Fruit fly (Drosophila melanogaster) whole organism, embryonic: Measurements from ENCODE around the gene Fie.

Experiments
- Abd-B ChIP-seq: fragments of 200-800 bp; sonication (Bioruptor generic); optimal IDR thresholded peaks from 2 replicates; lab custom pipeline; 2018; ENCODE audit warnings: missing biosample characterization, mild to moderate bottlenecking, missing genetic modification characterization, moderate library complexity
- Atf3 ChIP-seq: fragments of 200-800 bp; sonication (Bioruptor generic); optimal IDR thresholded peaks from 3 replicates; lab custom pipeline; 2016; ENCODE audit warnings: missing biosample characterization, missing genetic modification characterization
- Bdp1 ChIP-seq: fragments of 200-800 bp; sonication (Bioruptor generic); optimal IDR thresholded peaks from 3 replicates; lab custom pipeline; 2016; ENCODE audit warnings: missing biosample characterization, missing genetic modification characterization
- C15 ChIP-seq: fragments of 200-800 bp; sonication (Bioruptor generic); IDR thresholded peaks from 3 replicates; pipeline ENCODE4 v1.3.6; 2022; ENCODE audit warnings: missing biosample characterization, missing genetic modification characterization
- CG1024 ChIP-seq: fragments of 200-800 bp; sonication (Bioruptor generic); IDR thresholded peaks from 2 replicates; pipeline ENCODE4 v1.3.6; 2022; ENCODE audit warnings: missing biosample characterization, missing genetic modification characterization
- CG11085 ChIP-seq: fragments of 200-800 bp; sonication (Bioruptor generic); IDR thresholded peaks from 2 replicates; pipeline ENCODE4 v1.3.6; 2022; ENCODE audit warnings: missing biosample characterization, missing genetic modification characterization
- CG11093 ChIP-seq: fragments of 200-800 bp; sonication (Bioruptor generic); IDR thresholded peaks from 3 replicates; pipeline ENCODE4 v1.3.6; 2022; ENCODE audit warnings: missing biosample characterization, missing genetic modification characterization
- CG11723 ChIP-seq: fragments of 200-800 bp; sonication (Bioruptor generic); optimal IDR thresholded peaks from 2 replicates; lab custom pipeline; 2017; ENCODE audit warnings: missing biosample characterization, mild to moderate bottlenecking, missing genetic modification characterization
- CG12104 ChIP-seq: fragments of 200-800 bp; sonication (Bioruptor generic); optimal IDR thresholded peaks from 3 replicates; lab custom pipeline; 2016; ENCODE audit warnings: missing biosample characterization, missing genetic modification characterization
- CG15601 ChIP-seq: fragments of 200-800 bp; sonication (Bioruptor generic); optimal IDR thresholded peaks from 3 replicates; lab custom pipeline; 2019; ENCODE audit warnings: missing biosample characterization, mild to moderate bottlenecking, missing genetic modification characterization, moderate library complexity
- CG15696 ChIP-seq: fragments of 200-800 bp; sonication (Bioruptor generic); optimal IDR thresholded peaks from 2 replicates; lab custom pipeline; 2019; ENCODE audit warnings: missing biosample characterization, mild to moderate bottlenecking, missing genetic modification characterization, moderate library complexity
- CG16813 ChIP-seq: fragments of 200-800 bp; sonication (Bioruptor generic); IDR thresholded peaks from 3 replicates; pipeline ENCODE4 v1.3.6; 2022; ENCODE audit warnings: missing biosample characterization, missing genetic modification characterization; ENCODE audit not compliant: partially characterized antibody
- CG16863 ChIP-seq: fragments of 200-800 bp; sonication (Bioruptor generic); optimal IDR thresholded peaks from 3 replicates; lab custom pipeline; 2016; ENCODE audit warnings: missing biosample characterization, missing genetic modification characterization
- CG17359 ChIP-seq: fragments of 200-800 bp; sonication (Bioruptor generic); optimal IDR thresholded peaks from 3 replicates; lab custom pipeline; 2018; ENCODE audit warnings: missing biosample characterization, mild to moderate bottlenecking, missing genetic modification characterization, moderate library complexity
- CG1792 ChIP-seq: fragments of 200-800 bp; sonication (Bioruptor generic); optimal IDR thresholded peaks from 2 replicates; lab custom pipeline; 2016; ENCODE audit warnings: missing biosample characterization, missing genetic modification characterization
- CG18262 ChIP-seq: fragments of 200-800 bp; optimal IDR thresholded peaks from 3 replicates; lab custom pipeline; 2019; ENCODE audit warnings: missing biosample characterization, mild to moderate bottlenecking, missing genetic modification characterization, moderate library complexity
- CG18619 ChIP-seq: fragments of 200-800 bp; sonication (Bioruptor generic); optimal IDR thresholded peaks from 3 replicates; lab custom pipeline; 2017; ENCODE audit warnings: missing biosample characterization, mild to moderate bottlenecking, missing genetic modification characterization
- CG2199 ChIP-seq: fragments of 200-800 bp; sonication (Bioruptor generic); IDR thresholded peaks from 3 replicates; pipeline ENCODE4 v1.3.6; 2022; ENCODE audit warnings: missing biosample characterization, missing genetic modification characterization
- CG30020 ChIP-seq: fragments of 200-800 bp; optimal IDR thresholded peaks from 2 replicates; lab custom pipeline; 2019; ENCODE audit warnings: missing biosample characterization, mild to moderate bottlenecking, missing genetic modification characterization, moderate library complexity
- CG33213 ChIP-seq: fragments of 200-800 bp; sonication (Bioruptor generic); optimal IDR thresholded peaks from 3 replicates; lab custom pipeline; 2016; ENCODE audit warnings: missing biosample characterization, missing genetic modification characterization
- CG4617 ChIP-seq: fragments of 200-800 bp; sonication (Bioruptor generic); optimal IDR thresholded peaks from 3 replicates; lab custom pipeline; 2016; ENCODE audit warnings: missing biosample characterization, missing genetic modification characterization, borderline replicate concordance
- CG7271 ChIP-seq: fragments of 200-800 bp; sonication (Bioruptor generic); optimal IDR thresholded peaks from 2 replicates; lab custom pipeline; 2018; ENCODE audit warnings: missing biosample characterization, mild to moderate bottlenecking, missing genetic modification characterization, moderate library complexity
- CG7556 ChIP-seq: fragments of 200-800 bp; sonication (Bioruptor generic); optimal IDR thresholded peaks from 2 replicates; lab custom pipeline; 2017; ENCODE audit warnings: missing biosample characterization, mild to moderate bottlenecking, missing genetic modification characterization
- CG7928 ChIP-seq: fragments of 200-800 bp; sonication (Bioruptor generic); optimal IDR thresholded peaks from 2 replicates; lab custom pipeline; 2017; ENCODE audit warnings: missing biosample characterization, mild to moderate bottlenecking, missing genetic modification characterization
- CG8281 ChIP-seq: fragments of 200-800 bp; sonication (Bioruptor generic); optimal IDR thresholded peaks from 2 replicates; lab custom pipeline; 2018; ENCODE audit warnings: missing biosample characterization, mild to moderate bottlenecking, missing genetic modification characterization, moderate library complexity
- CG8478 ChIP-seq: fragments of >200 bp; optimal IDR thresholded peaks from 2 replicates; lab custom pipeline; 2018
- Dbx ChIP-seq: fragments of 200-800 bp; sonication (Bioruptor generic); IDR thresholded peaks from 3 replicates; pipeline ENCODE4 v1.3.6; 2022; ENCODE audit warnings: missing biosample characterization, missing genetic modification characterization
- Dfd ChIP-seq, 2 experiments: fragments of >200 bp; optimal IDR thresholded peaks; 2 replicates each; lab custom pipeline; 2017; ENCODE audit warnings: missing biosample characterization in 2 of 2, missing genetic modification characterization in 2 of 2
- MTF-1 ChIP-seq: fragments of 200-800 bp; sonication (Bioruptor generic); optimal IDR thresholded peaks from 2 replicates; lab custom pipeline; 2018; ENCODE audit warnings: missing biosample characterization, mild to moderate bottlenecking, missing genetic modification characterization, borderline replicate concordance
- Nf-YB ChIP-seq: fragments of 200-800 bp; sonication (Bioruptor generic); optimal IDR thresholded peaks from 3 replicates; lab custom pipeline; 2019; ENCODE audit warnings: missing biosample characterization, mild to moderate bottlenecking, missing genetic modification characterization, moderate library complexity
- Scr ChIP-seq: fragments of 200-800 bp; sonication (Bioruptor generic); IDR thresholded peaks from 2 replicates; pipeline ENCODE4 v1.3.6; 2022; ENCODE audit warnings: missing biosample characterization, missing genetic modification characterization; ENCODE audit not compliant: partially characterized antibody
- Stat92E ChIP-seq, 3 experiments: fragments of >200 bp in 2 of 3; fragments of 200-800 bp in 1 of 3; sonication (Bioruptor generic) in 1 of 3; optimal IDR thresholded peaks; 2 replicates each; lab custom pipeline; 2017 to 2019; ENCODE audit warnings: missing biosample characterization in 3 of 3, missing genetic modification characterization in 3 of 3, mild to moderate bottlenecking in 1 of 3, moderate library complexity in 1 of 3
- abd-A ChIP-seq: fragments of 200-800 bp; sonication (Bioruptor generic); optimal IDR thresholded peaks from 3 replicates; lab custom pipeline; 2019; ENCODE audit warnings: missing biosample characterization, mild to moderate bottlenecking, missing genetic modification characterization, moderate library complexity
- cas ChIP-seq: fragments of 200-800 bp; sonication (Bioruptor generic); IDR thresholded peaks from 2 replicates; pipeline ENCODE4 v1.3.6; 2022; ENCODE audit warnings: missing biosample characterization, missing genetic modification characterization
- croc ChIP-seq: fragments of 200-800 bp; sonication (Bioruptor generic); conservative IDR thresholded peaks from 3 replicates; pipeline ENCODE4 v1.3.6; 2022; ENCODE audit warnings: missing biosample characterization, missing genetic modification characterization
- da ChIP-seq: fragments of 200-800 bp; sonication (Bioruptor generic); optimal IDR thresholded peaks from 2 replicates; lab custom pipeline; 2016; ENCODE audit warnings: missing biosample characterization, missing genetic modification characterization
- dmrt99B ChIP-seq: fragments of 200-800 bp; sonication (Bioruptor generic); optimal IDR thresholded peaks from 2 replicates; lab custom pipeline; 2018; ENCODE audit warnings: missing biosample characterization, mild to moderate bottlenecking, missing genetic modification characterization, moderate library complexity
- dysf ChIP-seq: fragments of 200-800 bp; sonication (Bioruptor generic); IDR thresholded peaks from 3 replicates; pipeline ENCODE4 v1.3.6; 2022; ENCODE audit warnings: missing biosample characterization, missing genetic modification characterization
- emc ChIP-seq: fragments of 200-800 bp; sonication (Bioruptor generic); optimal IDR thresholded peaks from 2 replicates; lab custom pipeline; 2016; ENCODE audit warnings: missing biosample characterization, missing genetic modification characterization
- ftz-f1 ChIP-seq: fragments of 200-800 bp; sonication (Bioruptor generic); optimal IDR thresholded peaks from 2 replicates; lab custom pipeline; 2016; ENCODE audit warnings: missing biosample characterization, missing genetic modification characterization
- gcm ChIP-seq: fragments of 200-800 bp; sonication (Bioruptor generic); optimal IDR thresholded peaks from 2 replicates; lab custom pipeline; 2019; ENCODE audit warnings: missing biosample characterization, mild to moderate bottlenecking, missing genetic modification characterization, moderate library complexity
- h ChIP-seq: fragments of >200 bp; optimal IDR thresholded peaks from 2 replicates; lab custom pipeline; 2017
- kay ChIP-seq: fragments of 200-800 bp; sonication (Bioruptor generic); optimal IDR thresholded peaks from 2 replicates; lab custom pipeline; 2016; ENCODE audit warnings: missing biosample characterization, missing genetic modification characterization
- nerfin-2 ChIP-seq: fragments of 200-800 bp; sonication (Bioruptor generic); IDR thresholded peaks from 2 replicates; pipeline ENCODE4 v1.3.6; 2022; ENCODE audit warnings: missing biosample characterization, missing genetic modification characterization; ENCODE audit not compliant: partially characterized antibody
- onecut ChIP-seq: fragments of 200-800 bp; sonication (Bioruptor generic); IDR thresholded peaks from 2 replicates; pipeline ENCODE4 v1.3.6; 2022; ENCODE audit warnings: missing biosample characterization, missing genetic modification characterization
- pan ChIP-seq, 4 experiments: fragments of >200 bp in 3 of 4; fragments of 200-800 bp in 1 of 4; sonication (Bioruptor generic) in 1 of 4; optimal IDR thresholded peaks in 3 of 4; IDR thresholded peaks in 1 of 4; 2 replicates each; pipeline versions ENCODE4 v1.3.6 to Lab custom; 2017 to 2022; ENCODE audit warnings: missing biosample characterization in 2 of 4, missing genetic modification characterization in 2 of 4, mixed read lengths in 1 of 4
- pita ChIP-seq: fragments of 200-800 bp; sonication (Bioruptor generic); optimal IDR thresholded peaks from 2 replicates; lab custom pipeline; 2017; ENCODE audit warnings: missing biosample characterization, mild to moderate bottlenecking, missing genetic modification characterization
- sd ChIP-seq: fragments of 200-800 bp; sonication (Bioruptor generic); optimal IDR thresholded peaks from 3 replicates; lab custom pipeline; 2018; ENCODE audit warnings: missing biosample characterization, mild to moderate bottlenecking, missing genetic modification characterization, moderate library complexity
- sna ChIP-seq: fragments of 200-800 bp; sonication (Bioruptor generic); IDR thresholded peaks from 2 replicates; pipeline ENCODE4 v1.3.6; 2022; ENCODE audit warnings: missing biosample characterization, missing genetic modification characterization; ENCODE audit not compliant: partially characterized antibody
- sob ChIP-seq: fragments of 200-800 bp; sonication (Bioruptor generic); IDR thresholded peaks from 2 replicates; pipeline ENCODE4 v1.3.6; 2022; ENCODE audit warnings: missing biosample characterization, missing genetic modification characterization
- z ChIP-seq: fragments of 200-800 bp; sonication (Bioruptor generic); IDR thresholded peaks from 3 replicates; pipeline ENCODE4 v1.3.6; 2022; ENCODE audit warnings: missing biosample characterization, missing genetic modification characterization

Fie gene

dm6 chr3L:3852842-3853241, 39.5 kb upstream of the Fie start (continued):
- TF ChIP-seq CG18619, result peak; percentile 21
- TF ChIP-seq nerfin-2 (GFP tag; lab: Robert Waterston, UW), result no peak
- TF ChIP-seq Stat92E (GFP tag; optimal IDR thresholded peaks at IDR 0.05; lab: Kevin White, UChicago), result no peak
- no peak for TF ChIP-seq CG1792 (GFP tag; lab: Kevin White, UChicago)
- TF ChIP-seq pita (GFP tag; lab: Kevin White, UChicago), result no peak
- peak; percentile 22 for TF ChIP-seq CG7556 (GFP tag; lab: Kevin White, UChicago)
- no peak for TF ChIP-seq CG2199 (GFP tag; lab: Robert Waterston, UW)
- peak; percentile 34 for TF ChIP-seq gcm (GFP tag; lab: Kevin White, UChicago)
- no peak for TF ChIP-seq sna (GFP tag; lab: Robert Waterston, UW)
- TF ChIP-seq CG12104 (GFP tag; lab: Kevin White, UChicago), result no peak
- no peak for TF ChIP-seq da
- TF ChIP-seq z, result no peak
- peak; percentile 21 for TF ChIP-seq Atf3 (GFP tag; lab: Kevin White, UChicago)
- TF ChIP-seq kay (GFP tag; lab: Kevin White, UChicago), result no peak
- no peak for TF ChIP-seq Dbx
- TF ChIP-seq CG11085 (GFP tag; lab: Robert Waterston, UW), result no peak
- TF ChIP-seq CG11723 (GFP tag; lab: Kevin White, UChicago), result peak; percentile 7
- TF ChIP-seq h (lab: Kevin White, UChicago), result no peak
- peak; percentile 40 for TF ChIP-seq onecut (GFP tag; lab: Robert Waterston, UW)
- no peak for TF ChIP-seq CG16813 (GFP tag; lab: Robert Waterston, UW)
- TF ChIP-seq CG1024 (GFP tag; lab: Robert Waterston, UW), result no peak
- TF ChIP-seq Bdp1, result no peak
- TF ChIP-seq emc (GFP tag; lab: Kevin White, UChicago), result no peak
- no peak for TF ChIP-seq Scr (GFP tag; lab: Robert Waterston, UW)
- TF ChIP-seq CG15601 (tag; lab: Kevin White, UChicago), result peak; percentile 56
- TF ChIP-seq CG8281 (tag; lab: Kevin White, UChicago), result no peak
- no peak for TF ChIP-seq ftz-f1 (GFP tag; lab: Kevin White, UChicago)
- TF ChIP-seq pan (optimal IDR thresholded peaks at IDR 0.05; lab: Kevin White, UChicago), result no peak
- TF ChIP-seq pan (GFP tag; optimal IDR thresholded peaks at IDR 0.05 in 1 of 2, IDR thresholded peaks at IDR 0.05 in 1 of 2), result peak in 1 of 2 experiments; percentile 64
- TF ChIP-seq CG18262 (tag; lab: Kevin White, UChicago), result peak; percentile 55
- no peak for TF ChIP-seq cas
- peak; percentile 59 for TF ChIP-seq CG15696 (tag; lab: Kevin White, UChicago)
- TF ChIP-seq CG33213, result no peak
- TF ChIP-seq sob (GFP tag; lab: Robert Waterston, UW), result no peak; the same call in 1 of the 2 replicates
- peak; percentile 6 for TF ChIP-seq Abd-B (GFP tag; lab: Kevin White, UChicago)
- no peak for TF ChIP-seq CG8478 (lab: Kevin White, UChicago)
- TF ChIP-seq croc (GFP tag; lab: Robert Waterston, UW), result peak; percentile 58
- TF ChIP-seq CG16863 (GFP tag; lab: Kevin White, UChicago), result peak; percentile 63
- no peak for TF ChIP-seq CG7271 (tag; lab: Kevin White, UChicago)
- no peak for TF ChIP-seq MTF-1 (GFP tag; lab: Kevin White, UChicago)
- no peak for TF ChIP-seq CG7928 (GFP tag; lab: Kevin White, UChicago)
- TF ChIP-seq CG30020, result no peak
- TF ChIP-seq CG4617 (GFP tag; lab: Kevin White, UChicago), result no peak
- peak; percentile 49 for TF ChIP-seq dmrt99B (tag; lab: Kevin White, UChicago)
- no peak for TF ChIP-seq abd-A (tag; lab: Kevin White, UChicago)
- TF ChIP-seq sd (tag; lab: Kevin White, UChicago), result no peak
- TF ChIP-seq C15 (GFP tag; lab: Robert Waterston, UW), result no peak
- TF ChIP-seq Nf-YB, result peak; percentile 65
- TF ChIP-seq CG17359 (tag; lab: Kevin White, UChicago), result peak; percentile 18
- no peak for TF ChIP-seq CG11093 (GFP tag; lab: Robert Waterston, UW)
- 0 out of 3 replicates have a peak, but pooled peaks have one; percentile 43 for TF ChIP-seq dysf
- no peak for TF ChIP-seq Dfd (GFP tag; optimal IDR thresholded peaks at IDR 0.05; lab: Kevin White, UChicago)
